Worm (Caenorhabditis elegans): ENCODE results near the gene mec-7.
A peak's percentile ranks its signal among the peaks of the same experiment; 100 is the strongest.

- TF ChIP-seq him-1 (tag; optimal IDR thresholded peaks at IDR 0.05) (no peak), W03F9.2 (tag; optimal IDR thresholded peaks at IDR 0.05) (no peak), dao-5 (tag; optimal IDR thresholded peaks at IDR 0.05) (peak; percentile 40)
These were observed 2.7 kb downstream of the mec-7 start for ce11 chrX:7773714-7774318.

Measured in whole organism, L4/young adult.